In the genomic region with DNA sequence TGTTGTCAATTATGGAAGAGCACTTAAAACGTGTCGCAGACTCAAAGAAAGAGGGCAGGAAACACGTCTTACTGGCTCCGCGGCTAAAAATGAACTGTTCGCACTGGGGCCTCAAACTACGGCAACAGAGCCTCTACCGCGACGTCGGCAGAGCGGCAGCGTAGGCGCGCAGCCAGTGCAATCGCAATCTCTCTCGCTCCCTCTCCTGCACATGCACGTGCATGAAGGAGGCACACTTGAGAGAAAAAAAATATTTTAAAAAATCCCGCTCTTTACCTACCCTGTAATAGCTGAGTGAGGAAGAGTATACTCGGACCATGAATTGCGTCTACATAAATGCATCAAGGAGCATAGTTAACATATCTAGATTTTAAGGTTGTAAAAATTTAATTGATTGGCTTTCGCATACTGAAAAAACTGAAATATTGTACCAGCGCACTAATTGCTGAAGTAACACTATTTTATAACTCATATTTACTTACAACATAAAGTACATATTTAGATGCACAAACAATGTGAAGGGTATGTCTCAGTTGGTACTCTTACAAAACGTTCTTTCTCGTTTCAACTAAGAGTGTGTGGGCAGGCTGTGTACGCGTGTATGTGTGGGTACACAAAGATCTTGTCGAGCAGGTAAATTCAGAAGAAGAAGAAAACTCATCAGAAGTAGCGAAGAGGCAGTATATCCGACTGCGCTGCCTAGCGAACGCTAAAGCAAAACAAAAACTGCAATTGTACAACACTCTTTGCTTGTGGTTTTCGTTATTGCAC, we compare ENCODE assay signal across 2 fruit fly cellular contexts.
A peak's percentile ranks its signal among the peaks of the same experiment; 100 is the strongest.
TF ChIP-seq lines count a peak whose summit lies in the region.

Gene hid (minus strand): TSS at position 100 of the 771 bp plus-strand sequence.

TF ChIP-seq in whole organism, embryonic, 481 proteins besides CTCF, POLR2A, EP300 and RAD21 (continued from another document and continues in another):
- TF ChIP-seq CG14667 (GFP tag; IDR thresholded peaks at IDR 0.05; lab: Robert Waterston, UW) (peak; percentile 74), fd102C (GFP tag; optimal IDR thresholded peaks at IDR 0.05; lab: Kevin White, UChicago) (peak; percentile 73), Sry-β (GFP tag; optimal IDR thresholded peaks at IDR 0.05; lab: Kevin White, UChicago) (peak; percentile 48), CG15696 (tag; optimal IDR thresholded peaks at IDR 0.05; lab: Kevin White, UChicago) (peak; percentile 91), Optix (GFP tag; IDR thresholded peaks at IDR 0.05; lab: Robert Waterston, UW) (peak; percentile 76; the same call in 2 of the 3 replicates), Scr (GFP tag; IDR thresholded peaks at IDR 0.05; lab: Robert Waterston, UW; ENCODE audit: partially characterized antibody) (no peak), tx (GFP tag; optimal IDR thresholded peaks at IDR 0.05; lab: Kevin White, UChicago) (peak; percentile 83), luna (GFP tag; optimal IDR thresholded peaks at IDR 0.05; lab: Kevin White, UChicago) (no peak), NC2α (GFP tag; optimal IDR thresholded peaks at IDR 0.05; lab: Kevin White, UChicago) (peak; percentile 63), Oaz (GFP tag; IDR thresholded peaks at IDR 0.05; lab: Robert Waterston, UW) (peak; percentile 75), CG8359 (GFP tag; optimal IDR thresholded peaks at IDR 0.05; lab: Kevin White, UChicago; ENCODE audit: borderline replicate concordance) (peak; percentile 69), Doc3 (GFP tag; IDR thresholded peaks at IDR 0.05; lab: Robert Waterston, UW; ENCODE audit: partially characterized antibody) (no peak), CG2202 (tag; optimal IDR thresholded peaks at IDR 0.05; lab: Kevin White, UChicago) (peak; percentile 73), crc (GFP tag; optimal IDR thresholded peaks at IDR 0.05; lab: Kevin White, UChicago) (peak; percentile 62), peb (GFP tag; IDR thresholded peaks at IDR 0.05; lab: Robert Waterston, UW) (peak; percentile 77), CG12219 (GFP tag; optimal IDR thresholded peaks at IDR 0.05; lab: Kevin White, UChicago) (peak; percentile 72), Nf-YB (GFP tag; optimal IDR thresholded peaks at IDR 0.05; lab: Kevin White, UChicago) (peak; percentile 76), CG9215 (GFP tag; IDR thresholded peaks at IDR 0.05; lab: Robert Waterston, UW) (peak; percentile 63), esg (GFP tag; conservative IDR thresholded peaks at IDR 0.05; lab: Robert Waterston, UW) (peak; percentile 87), vnd (GFP tag; IDR thresholded peaks at IDR 0.05; lab: Robert Waterston, UW; ENCODE audit: partially characterized antibody) (no peak), mam (GFP tag; optimal IDR thresholded peaks at IDR 0.05; lab: Kevin White, UChicago) (peak; percentile 81), CG17385 (GFP tag; optimal IDR thresholded peaks at IDR 0.05; lab: Kevin White, UChicago) (peak; percentile 91), Poxn (GFP tag; IDR thresholded peaks at IDR 0.05; lab: Robert Waterston, UW) (no peak), fd64A (GFP tag; optimal IDR thresholded peaks at IDR 0.05; lab: Kevin White, UChicago) (peak; percentile 50), BtbVII (GFP tag; optimal IDR thresholded peaks at IDR 0.05; lab: Kevin White, UChicago) (peak; percentile 76), E2f2 (GFP tag; IDR thresholded peaks at IDR 0.05; lab: Robert Waterston, UW) (peak; percentile 55), CG5180 (GFP tag; optimal IDR thresholded peaks at IDR 0.05; lab: Kevin White, UChicago) (peak; percentile 61), Bgb (GFP tag; IDR thresholded peaks at IDR 0.05; lab: Robert Waterston, UW; ENCODE audit: partially characterized antibody) (no peak), ac (GFP tag; optimal IDR thresholded peaks at IDR 0.05; lab: Kevin White, UChicago) (peak; percentile 66), sug (tag; optimal IDR thresholded peaks at IDR 0.05; lab: Kevin White, UChicago) (peak; percentile 62), gcm (GFP tag; optimal IDR thresholded peaks at IDR 0.05; lab: Kevin White, UChicago) (peak; percentile 83), row (GFP tag; IDR thresholded peaks at IDR 0.05; lab: Robert Waterston, UW) (peak; percentile 99), bab2 (GFP tag; optimal IDR thresholded peaks at IDR 0.05; lab: Kevin White, UChicago) (peak; percentile 83), gsb (GFP tag; IDR thresholded peaks at IDR 0.05; lab: Robert Waterston, UW) (0 out of 2 replicates have a peak, but pooled peaks have one; percentile 43), hbn (GFP tag; IDR thresholded peaks at IDR 0.05; lab: Robert Waterston, UW; ENCODE audit: partially characterized antibody) (no peak), CG11085 (GFP tag; IDR thresholded peaks at IDR 0.05; lab: Robert Waterston, UW) (0 out of 2 replicates have a peak, but pooled peaks have one; percentile 17), usp (GFP tag; optimal IDR thresholded peaks at IDR 0.05; lab: Kevin White, UChicago) (no peak), chif (GFP tag; optimal IDR thresholded peaks at IDR 0.05; lab: Kevin White, UChicago) (peak; percentile 64 to 93), Taf1 (GFP tag; IDR thresholded peaks at IDR 0.05; lab: Robert Waterston, UW) (peak; percentile 54; the same call in 1 of the 2 replicates), Sry-δ (GFP tag; optimal IDR thresholded peaks at IDR 0.05; lab: Kevin White, UChicago) (peak; percentile 36), Trl (optimal IDR thresholded peaks at IDR 0.05; lab: Kevin White, UChicago) (peak; percentile 63 to 84), Trl (GFP tag; optimal IDR thresholded peaks at IDR 0.05; lab: Kevin White, UChicago) (peak; percentile 86), Atf3 (GFP tag; optimal IDR thresholded peaks at IDR 0.05; lab: Kevin White, UChicago) (peak; percentile 82), CG18619 (GFP tag; optimal IDR thresholded peaks at IDR 0.05; lab: Kevin White, UChicago) (peak; percentile 79), Rx (GFP tag; IDR thresholded peaks at IDR 0.05; lab: Robert Waterston, UW) (peak; percentile 57; the same call in 1 of the 2 replicates), CG15073 (GFP tag; optimal IDR thresholded peaks at IDR 0.05; lab: Kevin White, UChicago) (peak; percentile 62), CG7745 (tag; optimal IDR thresholded peaks at IDR 0.05; lab: Kevin White, UChicago) (peak; percentile 25), hth (optimal IDR thresholded peaks at IDR 0.05; lab: Kevin White, UChicago) (no peak), CG10431 (GFP tag; optimal IDR thresholded peaks at IDR 0.05; lab: Kevin White, UChicago) (peak; percentile 62), Lpt (GFP tag; optimal IDR thresholded peaks at IDR 0.05; lab: Kevin White, UChicago) (no peak), gem (tag; optimal IDR thresholded peaks at IDR 0.05; lab: Kevin White, UChicago) (peak; percentile 91), ato (GFP tag; IDR thresholded peaks at IDR 0.05; lab: Robert Waterston, UW; ENCODE audit: partially characterized antibody) (no peak), rib (GFP tag; IDR thresholded peaks at IDR 0.05; lab: Robert Waterston, UW) (no peak), wek (GFP tag; optimal IDR thresholded peaks at IDR 0.05; lab: Kevin White, UChicago) (no peak), CG14441 (GFP tag; IDR thresholded peaks at IDR 0.05; lab: Robert Waterston, UW) (peak; percentile 84), ewg (GFP tag; optimal IDR thresholded peaks at IDR 0.05; lab: Kevin White, UChicago) (peak; percentile 71), inv (GFP tag; IDR thresholded peaks at IDR 0.05; lab: Robert Waterston, UW; ENCODE audit: partially characterized antibody) (no peak), sim (GFP tag; IDR thresholded peaks at IDR 0.05; lab: Robert Waterston, UW) (no peak; the same call in 1 of the 2 replicates)

TF ChIP-seq in whole organism, prepupa, 60 proteins besides CTCF, POLR2A, EP300 and RAD21 (continued from another document):
- peak; percentile 95 for TF ChIP-seq CG11294 (GFP tag; IDR thresholded peaks at IDR 0.05; lab: Robert Waterston, UW)
- TF ChIP-seq CG9139 (GFP tag; optimal IDR thresholded peaks at IDR 0.05; lab: Kevin White, UChicago) = peak; percentile 85
- peak; percentile 97 for TF ChIP-seq topi (GFP tag; optimal IDR thresholded peaks at IDR 0.05; lab: Kevin White, UChicago)
- peak; percentile 98 for TF ChIP-seq CG31627 (GFP tag; optimal IDR thresholded peaks at IDR 0.05; lab: Kevin White, UChicago)
- peak; percentile 98 for TF ChIP-seq cyc (GFP tag; optimal IDR thresholded peaks at IDR 0.05; lab: Kevin White, UChicago)
- peak; percentile 87 for TF ChIP-seq CG4318 (GFP tag; optimal IDR thresholded peaks at IDR 0.05; lab: Kevin White, UChicago)
- peak; percentile 96 for TF ChIP-seq Sox102F (GFP tag; optimal IDR thresholded peaks at IDR 0.05; lab: Kevin White, UChicago)
- TF ChIP-seq Smox (GFP tag; optimal IDR thresholded peaks at IDR 0.05; lab: Kevin White, UChicago) = peak; percentile 97
- TF ChIP-seq Ets21C (GFP tag; optimal IDR thresholded peaks at IDR 0.05; lab: Kevin White, UChicago) = peak; percentile 95
- TF ChIP-seq Blimp-1 (GFP tag; optimal IDR thresholded peaks at IDR 0.05; lab: Kevin White, UChicago) = peak; percentile 91
- TF ChIP-seq CG8119 (GFP tag; IDR thresholded peaks at IDR 0.05; lab: Robert Waterston, UW) = peak; percentile 96
- TF ChIP-seq fd85E (GFP tag; optimal IDR thresholded peaks at IDR 0.05; lab: Kevin White, UChicago) = peak; percentile 57
- TF ChIP-seq CG16779 (tag; optimal IDR thresholded peaks at IDR 0.05; lab: Kevin White, UChicago) = peak; percentile 91
- peak; percentile 96 for TF ChIP-seq Ets96B (tag; optimal IDR thresholded peaks at IDR 0.05; lab: Kevin White, UChicago)
